Worm (Caenorhabditis elegans): ENCODE measurements around the gene oac-41.

The oac-41 gene

DNA sequence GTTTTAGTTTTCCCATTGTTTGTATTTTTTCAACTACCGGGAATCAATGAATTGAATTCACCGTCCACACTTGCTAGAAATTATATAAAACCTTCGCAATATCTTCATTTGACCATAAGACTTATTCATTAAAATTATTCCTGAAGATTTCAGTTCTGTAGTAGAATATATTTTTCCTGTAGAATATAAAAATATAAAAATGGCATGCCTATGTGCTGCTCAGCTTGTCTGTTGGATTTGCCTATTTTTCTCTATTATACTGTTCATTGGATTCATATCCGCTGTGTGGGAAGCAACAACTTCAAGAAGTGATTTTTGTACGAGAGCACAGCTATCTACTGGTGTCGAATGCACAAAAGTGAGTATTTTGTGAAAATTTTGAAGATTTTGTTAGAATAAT lies 30.3 kb downstream of the oac-41 start, which contains the start of gene F59E11.6:
Gene F59E11.6 (plus strand): TSS at position 111 of the 400 bp plus-strand sequence.
- TF ChIP-seq ceh-16 (tag; optimal IDR thresholded peaks at IDR 0.05) (no peak), lin-15B (tag; optimal IDR thresholded peaks at IDR 0.05) (no peak), fos-1 (tag; optimal IDR thresholded peaks at IDR 0.05) (no peak), ZK546.5 (tag; optimal IDR thresholded peaks at IDR 0.05) (no peak), R02D3.7 (tag; optimal IDR thresholded peaks at IDR 0.05) (no peak), nhr-67 (tag; optimal IDR thresholded peaks at IDR 0.05) (no peak), skn-1 (tag; optimal IDR thresholded peaks at IDR 0.05) (no peak), nhr-23 (tag; optimal IDR thresholded peaks at IDR 0.05) (no peak), nhr-28 (tag; optimal IDR thresholded peaks at IDR 0.05) (no peak), mml-1 (tag; optimal IDR thresholded peaks at IDR 0.05) (no peak), lsy-12 (tag; optimal IDR thresholded peaks at IDR 0.05) (no peak)

- no peak for TF ChIP-seq mdl-1 (tag; optimal IDR thresholded peaks at IDR 0.05)
- peak; percentile 40 for TF ChIP-seq nhr-25 (tag; optimal IDR thresholded peaks at IDR 0.05)
These were observed 31.8 kb downstream of the oac-41 start, which contains the start of gene F59E11.7 for ce11 chrV:8990194-8990649. Gene F59E11.7 (plus strand): TSS chrV:8990244.

DNA sequence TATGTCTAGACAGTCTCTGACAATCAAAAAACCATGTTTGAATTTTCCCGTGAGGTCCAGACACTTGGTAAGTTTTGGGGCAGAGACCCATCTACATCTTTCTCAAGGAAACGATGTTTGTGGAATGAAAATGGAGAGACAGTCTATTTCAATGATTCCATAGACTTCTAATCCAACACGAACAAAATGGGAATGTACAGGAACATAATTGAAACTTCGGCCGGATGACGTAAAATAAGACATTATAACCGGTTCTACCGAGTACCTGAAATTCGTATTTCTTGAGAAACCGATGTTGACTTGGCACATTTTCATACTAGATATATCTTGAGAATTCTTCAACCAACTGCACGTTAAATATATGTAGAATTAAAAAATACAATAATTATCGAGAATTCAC lies 33.9 kb downstream of the oac-41 start, which contains the start of gene str-87:
Gene str-87 (minus strand): TSS at position 101 of the 400 bp plus-strand sequence.
- TF ChIP-seq egl-5 (tag; optimal IDR thresholded peaks at IDR 0.05), result no peak
- TF ChIP-seq nhr-11 (tag; optimal IDR thresholded peaks at IDR 0.05), result no peak
- TF ChIP-seq nfya-1 (tag; optimal IDR thresholded peaks at IDR 0.05; ENCODE audit: insufficient read depth), result no peak
- TF ChIP-seq snpc-4 (tag; optimal IDR thresholded peaks at IDR 0.05), result no peak
- no peak for TF ChIP-seq nhr-43 (tag; optimal IDR thresholded peaks at IDR 0.05; ENCODE audit: poor library complexity, severe bottlenecking)
- no peak for TF ChIP-seq mdl-1 (tag; optimal IDR thresholded peaks at IDR 0.05)
- no peak for TF ChIP-seq daf-12 (tag; optimal IDR thresholded peaks at IDR 0.05)
- TF ChIP-seq pqm-1 (tag; optimal IDR thresholded peaks at IDR 0.05), result no peak
- no peak for TF ChIP-seq jun-1 (tag; optimal IDR thresholded peaks at IDR 0.05)
- no peak for TF ChIP-seq ceh-9 (tag; optimal IDR thresholded peaks at IDR 0.05)
- TF ChIP-seq R02D3.7 (tag; optimal IDR thresholded peaks at IDR 0.05), result no peak
- TF ChIP-seq ceh-16 (tag; optimal IDR thresholded peaks at IDR 0.05), result no peak

ce11 chrV:8985740-8986139 lies 36.2 kb downstream of the oac-41 start, which contains the start of gene str-85:
Gene str-85 (minus strand): TSS chrV:8985840.
- TF ChIP-seq skn-1 (tag; optimal IDR thresholded peaks at IDR 0.05), result no peak
- no peak for TF ChIP-seq egl-27 (tag; optimal IDR thresholded peaks at IDR 0.05)
- no peak for TF ChIP-seq ceh-16 (tag; optimal IDR thresholded peaks at IDR 0.05)
- no peak for TF ChIP-seq mdl-1 (tag; optimal IDR thresholded peaks at IDR 0.05)
- TF ChIP-seq nhr-76 (tag; optimal IDR thresholded peaks at IDR 0.05), result no peak
- TF ChIP-seq nhr-11 (tag; optimal IDR thresholded peaks at IDR 0.05), result no peak
- TF ChIP-seq tbx-2 (tag; optimal IDR thresholded peaks at IDR 0.05), result no peak
- TF ChIP-seq nfya-1 (tag; optimal IDR thresholded peaks at IDR 0.05; ENCODE audit: insufficient read depth), result no peak
- TF ChIP-seq nhr-77 (tag; optimal IDR thresholded peaks at IDR 0.05), result no peak
- no peak for TF ChIP-seq nhr-25 (tag; optimal IDR thresholded peaks at IDR 0.05)
- TF ChIP-seq R02D3.7 (tag; optimal IDR thresholded peaks at IDR 0.05), result no peak

- TF ChIP-seq sea-2 (GFP tag; optimal IDR thresholded peaks at IDR 0.05) (no peak), lin-39 (tag; optimal IDR thresholded peaks at IDR 0.05) (no peak), nhr-43 (tag; optimal IDR thresholded peaks at IDR 0.05; ENCODE audit: poor library complexity, severe bottlenecking) (no peak), ztf-4 (tag; optimal IDR thresholded peaks at IDR 0.05) (no peak), aly-2 (tag; optimal IDR thresholded peaks at IDR 0.05) (no peak), nhr-11 (tag; optimal IDR thresholded peaks at IDR 0.05) (no peak), ceh-16 (tag; optimal IDR thresholded peaks at IDR 0.05) (no peak), lin-15B (tag; optimal IDR thresholded peaks at IDR 0.05) (no peak), lsy-12 (tag; optimal IDR thresholded peaks at IDR 0.05) (no peak), nhr-28 (tag; optimal IDR thresholded peaks at IDR 0.05) (no peak), hmg-11 (tag; optimal IDR thresholded peaks at IDR 0.05) (no peak)
These were observed 37.2 kb downstream of the oac-41 start for ce11 chrV:8984783-8985182.

DNA sequence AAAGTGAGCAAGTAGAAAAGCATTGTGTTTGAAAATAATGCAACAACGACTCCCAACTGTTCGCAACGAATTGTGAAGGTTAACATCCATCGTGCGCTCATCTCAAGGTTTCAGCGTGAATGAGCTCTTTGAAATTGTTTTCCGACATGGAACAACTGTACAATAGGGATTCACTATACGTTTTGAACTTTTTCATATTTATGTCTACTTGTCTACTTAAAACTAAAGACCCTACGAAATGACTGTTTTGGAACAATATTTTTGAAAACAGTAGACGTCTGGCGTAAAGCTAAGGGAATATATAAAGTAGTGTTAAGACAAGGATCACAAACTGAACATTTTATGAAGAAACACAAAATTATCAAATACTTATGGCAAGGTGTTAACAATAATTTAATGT lies 38.4 kb downstream of the oac-41 start, which contains the start of gene str-86:
Gene str-86 (minus strand): TSS at position 101 of the 400 bp plus-strand sequence.
- TF ChIP-seq mdl-1 (tag; optimal IDR thresholded peaks at IDR 0.05) (no peak), nhr-76 (tag; optimal IDR thresholded peaks at IDR 0.05) (no peak), fkh-10 (GFP tag; optimal IDR thresholded peaks at IDR 0.05) (no peak), nhr-43 (tag; optimal IDR thresholded peaks at IDR 0.05; ENCODE audit: poor library complexity, severe bottlenecking) (no peak), pqm-1 (tag; optimal IDR thresholded peaks at IDR 0.05) (no peak), lin-15B (tag; optimal IDR thresholded peaks at IDR 0.05) (no peak)
